Fruit fly (Drosophila melanogaster) whole organism, prepupa: ENCODE data around the gene CG12057.

Experiments
- Hr4 ChIP-seq: fragments of 200-800 bp; sonication (Bioruptor generic); optimal IDR thresholded peaks from 3 replicates; lab custom pipeline; 2016; ENCODE audit warnings: missing biosample characterization, missing genetic modification characterization
- Lpt ChIP-seq: fragments of 200-800 bp; sonication (Bioruptor generic); optimal IDR thresholded peaks from 3 replicates; lab custom pipeline; 2016; ENCODE audit warnings: missing biosample characterization, missing genetic modification characterization
- OdsH ChIP-seq: fragments of 200-800 bp; sonication (Bioruptor generic); optimal IDR thresholded peaks from 3 replicates; lab custom pipeline; 2016; ENCODE audit warnings: missing biosample characterization, missing genetic modification characterization
- Sox14 ChIP-seq: fragments of 200-800 bp; sonication (Bioruptor generic); optimal IDR thresholded peaks from 3 replicates; lab custom pipeline; 2016; ENCODE audit warnings: missing biosample characterization, missing genetic modification characterization
- net ChIP-seq: fragments of 200-800 bp; sonication (Bioruptor generic); optimal IDR thresholded peaks from 3 replicates; lab custom pipeline; 2016; ENCODE audit warnings: missing biosample characterization, missing genetic modification characterization

DNA sequence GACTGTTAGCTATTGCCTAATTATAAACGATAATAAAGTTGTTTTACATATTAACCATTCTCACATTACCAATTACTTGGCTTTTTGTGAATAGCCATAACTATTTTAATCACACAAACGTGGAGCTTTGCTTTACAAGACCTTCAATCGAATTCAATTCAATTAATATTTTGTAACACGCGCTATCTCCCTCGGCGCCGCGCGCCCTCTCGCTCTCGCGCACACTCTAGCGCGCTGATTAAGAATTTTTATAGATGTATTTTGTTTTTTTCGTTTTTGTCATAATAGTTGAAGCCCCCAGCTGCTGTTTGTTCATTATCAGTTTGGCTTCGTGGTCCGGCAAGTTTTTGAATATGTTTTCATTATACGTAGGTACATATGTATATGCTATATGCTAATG, 9.6 kb downstream of the CG12057 start:
- TF ChIP-seq OdsH (GFP tag; lab: Kevin White, UChicago) (no peak), net (GFP tag; lab: Kevin White, UChicago) (no peak), Lpt (no peak), Sox14 (GFP tag; lab: Kevin White, UChicago) (no peak), Hr4 (GFP tag; lab: Kevin White, UChicago) (no peak)
